Worm (Caenorhabditis elegans) whole organism, mixed stage, embryonic: ENCODE results near the gene F07E5.7.

Source experiments
- M03D4.4 ChIP-seq: sonication (generic microtip); optimal IDR thresholded peaks from 2 replicates; lab custom pipeline; 2017; ENCODE audit warnings: mild to moderate bottlenecking, missing genetic modification characterization, missing compliant biosample characterization
- ces-1 ChIP-seq: fragments of 150-350 bp; optimal IDR thresholded peaks from 2 replicates; lab custom pipeline; 2014; ENCODE audit warnings: missing biosample characterization, missing genetic modification reagents, missing genetic modification characterization
- lsy-2 ChIP-seq: fragments of 150-350 bp; optimal IDR thresholded peaks from 2 replicates; lab custom pipeline; 2014; ENCODE audit warnings: missing biosample characterization, missing genetic modification characterization
- mab-5 ChIP-seq: fragments of 150-350 bp; optimal IDR thresholded peaks from 2 replicates; lab custom pipeline; 2014; ENCODE audit warnings: missing biosample characterization, missing genetic modification characterization
- nhr-28 ChIP-seq: fragments of 150-350 bp; optimal IDR thresholded peaks from 2 replicates; lab custom pipeline; 2014; ENCODE audit warnings: missing biosample characterization, missing genetic modification characterization
- unc-62 ChIP-seq: fragments of 150-350 bp; optimal IDR thresholded peaks from 2 replicates; lab custom pipeline; 2014; ENCODE audit warnings: missing biosample characterization, missing genetic modification reagents, missing genetic modification characterization

DNA sequence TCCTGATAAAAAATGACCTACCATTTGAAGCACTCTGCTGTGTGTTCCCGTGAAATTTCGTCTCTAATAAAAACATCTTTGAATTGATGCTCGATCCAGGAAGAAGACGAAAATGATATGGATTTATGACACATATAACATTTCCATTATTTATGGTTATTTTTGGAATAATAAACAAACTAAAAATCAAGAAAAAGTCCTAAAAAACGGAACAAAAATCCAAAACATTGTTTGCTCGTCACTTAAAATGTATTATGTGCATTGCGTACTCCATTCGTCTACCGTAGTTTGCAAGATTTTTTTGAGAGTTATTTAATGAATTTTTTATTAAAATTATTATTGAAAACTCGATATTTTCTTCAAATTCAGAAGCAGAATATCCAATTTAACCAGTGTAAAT lies 28.9 kb downstream of the F07E5.7 start, which contains the start of gene bath-20:
- TF ChIP-seq lsy-2 (no peak), mab-5 (tag; lab: Kevin White, UChicago) (no peak), unc-62 (GFP tag; lab: Kevin White, UChicago) (no peak), nhr-28 (tag; lab: Kevin White, UChicago) (no peak), M03D4.4 (tag; lab: Kevin White, UChicago) (no peak), ces-1 (GFP tag; lab: Kevin White, UChicago) (no peak)
